Worm (Caenorhabditis elegans) whole organism, midembryonic: ENCODE results near the gene T16G12.7.

Source experiments
- T22C8.4 ChIP-seq: fragments of 200-800 bp; sonication (Bioruptor generic); IDR thresholded peaks from 2 replicates; pipeline ENCODE4 v1.3.6; 2022; ENCODE audit warnings: missing genetic modification characterization, missing compliant biosample characterization
- cog-1 ChIP-seq: sonication (generic microtip); optimal IDR thresholded peaks from 2 replicates; lab custom pipeline; 2016; ENCODE audit warnings: missing genetic modification characterization, missing compliant biosample characterization
- flt-1 ChIP-seq: fragments of 200-800 bp; sonication (Bioruptor generic); IDR thresholded peaks from 2 replicates; pipeline ENCODE4 v1.3.6; 2022; ENCODE audit warnings: missing genetic modification characterization, missing compliant biosample characterization
- klf-2 ChIP-seq: fragments of 200-800 bp; sonication (Bioruptor generic); conservative IDR thresholded peaks from 2 replicates; pipeline ENCODE4 v1.3.6; 2022; ENCODE audit warnings: missing genetic modification reagents, missing genetic modification characterization, missing compliant biosample characterization
- med-1 ChIP-seq: sonication (generic microtip); optimal IDR thresholded peaks from 2 replicates; lab custom pipeline; 2017; ENCODE audit warnings: missing genetic modification characterization, mild to moderate bottlenecking, missing compliant biosample characterization, antibody characterized with exemption, missing genetic modification reagents; ENCODE audit not compliant: insufficient read depth
- ref-1 ChIP-seq: fragments of 200-800 bp; sonication (Bioruptor generic); conservative IDR thresholded peaks from 2 replicates; pipeline ENCODE4 v1.3.6; 2022; ENCODE audit warnings: missing genetic modification reagents, missing genetic modification characterization, missing compliant biosample characterization
- tab-1 ChIP-seq: fragments of 200-800 bp; sonication (Bioruptor generic); IDR thresholded peaks from 2 replicates; pipeline ENCODE4 v1.3.6; 2022; ENCODE audit warnings: missing genetic modification characterization, missing compliant biosample characterization
- ztf-23 ChIP-seq: fragments of 200-800 bp; sonication (Bioruptor generic); IDR thresholded peaks from 2 replicates; pipeline ENCODE4 v1.3.6; 2022; ENCODE audit warnings: missing genetic modification reagents, missing genetic modification characterization, missing compliant biosample characterization
- ztf-29 ChIP-seq: fragments of 200-800 bp; sonication (Bioruptor generic); IDR thresholded peaks from 2 replicates; pipeline ENCODE4 v1.3.6; 2022; ENCODE audit warnings: missing genetic modification reagents, missing genetic modification characterization, missing compliant biosample characterization

Gene T16G12.7

ce11 chrIII:10040013-10040412 is at the start of gene T16G12.7:
TSS of gene T16G12.7 (minus strand) at chrIII:10040113.
- TF ChIP-seq ztf-23 = no peak
- TF ChIP-seq ref-1 = no peak
- no peak for TF ChIP-seq cog-1 (tag; lab: Kevin White, UChicago)
- no peak for TF ChIP-seq med-1 (GFP tag; lab: Kevin White, UChicago)
- no peak for TF ChIP-seq T22C8.4 (GFP tag; lab: Robert Waterston, UW)
- no peak for TF ChIP-seq tab-1 (GFP tag; lab: Robert Waterston, UW)
- TF ChIP-seq klf-2 (GFP tag; lab: Robert Waterston, UW) = no peak
- TF ChIP-seq flt-1 (GFP tag; lab: Robert Waterston, UW) = no peak
- TF ChIP-seq ztf-29 (GFP tag; lab: Robert Waterston, UW) = no peak

- TF ChIP-seq ztf-23 (no peak), ztf-29 (GFP tag; lab: Robert Waterston, UW) (no peak), tab-1 (GFP tag; lab: Robert Waterston, UW) (no peak), T22C8.4 (GFP tag; lab: Robert Waterston, UW) (no peak), cog-1 (tag; lab: Kevin White, UChicago) (no peak), ref-1 (no peak), flt-1 (GFP tag; lab: Robert Waterston, UW) (no peak), klf-2 (GFP tag; lab: Robert Waterston, UW) (no peak), med-1 (GFP tag; lab: Kevin White, UChicago) (no peak)
These were observed 48.6 kb upstream of the T16G12.7 start, which contains the start of gene hal-2 for ce11 chrIII:10088508-10088981. TSS of gene hal-2 (minus strand) at chrIII:10088931.

- TF ChIP-seq ztf-29 (GFP tag; lab: Robert Waterston, UW) = no peak
- no peak for TF ChIP-seq tab-1 (GFP tag; lab: Robert Waterston, UW)
- TF ChIP-seq med-1 (GFP tag; lab: Kevin White, UChicago) = no peak
- no peak for TF ChIP-seq ztf-23
- no peak for TF ChIP-seq ref-1
- TF ChIP-seq cog-1 (tag; lab: Kevin White, UChicago) = no peak
- no peak for TF ChIP-seq klf-2 (GFP tag; lab: Robert Waterston, UW)
- TF ChIP-seq T22C8.4 (GFP tag; lab: Robert Waterston, UW) = no peak
These were observed 46.1 kb upstream of the T16G12.7 start, which contains the start of gene T16H12.2 for ce11 chrIII:10085983-10086382. TSS of gene T16H12.2 (plus strand) at chrIII:10086283.

ce11 chrIII:10085574-10085973 is 45.7 kb upstream of the T16G12.7 start:
- TF ChIP-seq med-1 (GFP tag; lab: Kevin White, UChicago) (no peak), flt-1 (GFP tag; lab: Robert Waterston, UW) (no peak), klf-2 (GFP tag; lab: Robert Waterston, UW) (no peak), cog-1 (tag; lab: Kevin White, UChicago) (no peak), ztf-23 (no peak), ztf-29 (GFP tag; lab: Robert Waterston, UW) (no peak), tab-1 (GFP tag; lab: Robert Waterston, UW) (no peak), T22C8.4 (GFP tag; lab: Robert Waterston, UW) (no peak), ref-1 (no peak)

ce11 chrIII:10085103-10085502 is 45.2 kb upstream of the T16G12.7 start, which contains the start of gene T16H12.13:
TSS of gene T16H12.13 (plus strand) at chrIII:10085403.
- no peak for TF ChIP-seq cog-1 (tag; lab: Kevin White, UChicago)
- no peak for TF ChIP-seq ref-1
- no peak for TF ChIP-seq ztf-23
- TF ChIP-seq ztf-29 (GFP tag; lab: Robert Waterston, UW) = no peak
- TF ChIP-seq tab-1 (GFP tag; lab: Robert Waterston, UW) = no peak
- TF ChIP-seq T22C8.4 (GFP tag; lab: Robert Waterston, UW) = no peak
- no peak for TF ChIP-seq flt-1 (GFP tag; lab: Robert Waterston, UW)
- no peak for TF ChIP-seq klf-2 (GFP tag; lab: Robert Waterston, UW)
- TF ChIP-seq med-1 (GFP tag; lab: Kevin White, UChicago) = no peak

ce11 chrIII:10083242-10083641 is 43.3 kb upstream of the T16G12.7 start, which contains the start of gene T16H12.3:
TSS of gene T16H12.3 (minus strand) at chrIII:10083292.
- no peak for TF ChIP-seq ref-1
- no peak for TF ChIP-seq T22C8.4 (GFP tag; lab: Robert Waterston, UW)
- no peak for TF ChIP-seq tab-1 (GFP tag; lab: Robert Waterston, UW)
- TF ChIP-seq cog-1 (tag; lab: Kevin White, UChicago) = no peak
- no peak for TF ChIP-seq flt-1 (GFP tag; lab: Robert Waterston, UW)
- no peak for TF ChIP-seq klf-2 (GFP tag; lab: Robert Waterston, UW)
- no peak for TF ChIP-seq ztf-29 (GFP tag; lab: Robert Waterston, UW)
- no peak for TF ChIP-seq med-1 (GFP tag; lab: Kevin White, UChicago)
- no peak for TF ChIP-seq ztf-23

- TF ChIP-seq tab-1 (GFP tag; lab: Robert Waterston, UW) (no peak), klf-2 (GFP tag; lab: Robert Waterston, UW) (no peak), ztf-29 (GFP tag; lab: Robert Waterston, UW) (no peak), med-1 (GFP tag; lab: Kevin White, UChicago) (no peak), flt-1 (GFP tag; lab: Robert Waterston, UW) (no peak), T22C8.4 (GFP tag; lab: Robert Waterston, UW) (no peak), ref-1 (no peak), ztf-23 (no peak), cog-1 (tag; lab: Kevin White, UChicago) (no peak)
These were observed 38.9 kb upstream of the T16G12.7 start for ce11 chrIII:10078784-10079183.

- TF ChIP-seq cog-1 (tag; lab: Kevin White, UChicago) = no peak
- TF ChIP-seq ztf-29 (GFP tag; lab: Robert Waterston, UW) = no peak
- no peak for TF ChIP-seq med-1 (GFP tag; lab: Kevin White, UChicago)
- no peak for TF ChIP-seq klf-2 (GFP tag; lab: Robert Waterston, UW)
- no peak for TF ChIP-seq ref-1
- no peak for TF ChIP-seq T22C8.4 (GFP tag; lab: Robert Waterston, UW)
- no peak for TF ChIP-seq ztf-23
These were observed 38.2 kb upstream of the T16G12.7 start, which contains the start of gene T16G12.9 for ce11 chrIII:10078151-10078550. TSS of gene T16G12.9 (minus strand) at chrIII:10078251.

ce11 chrIII:10076042-10076441 is 36.1 kb upstream of the T16G12.7 start:
- TF ChIP-seq ref-1 (no peak), klf-2 (GFP tag; lab: Robert Waterston, UW) (no peak), cog-1 (tag; lab: Kevin White, UChicago) (no peak), flt-1 (GFP tag; lab: Robert Waterston, UW) (no peak), ztf-23 (no peak), T22C8.4 (GFP tag; lab: Robert Waterston, UW) (no peak), med-1 (GFP tag; lab: Kevin White, UChicago) (no peak), ztf-29 (GFP tag; lab: Robert Waterston, UW) (no peak), tab-1 (GFP tag; lab: Robert Waterston, UW) (no peak)
